Fruit fly (Drosophila melanogaster) whole organism, pupa: ENCODE results near the gene CG13407.

Experiments used
- CG15710 ChIP-seq: fragments of 200-800 bp; sonication (Bioruptor generic); optimal IDR thresholded peaks from 2 replicates; lab custom pipeline; 2018; ENCODE audit warnings: missing biosample characterization, mild to moderate bottlenecking, missing genetic modification characterization, moderate library complexity
- Pif1B ChIP-seq: fragments of 200-800 bp; sonication (Bioruptor generic); optimal IDR thresholded peaks from 3 replicates; lab custom pipeline; 2016; ENCODE audit warnings: missing biosample characterization, missing genetic modification characterization

dm6 chr3R:22136967-22137516 is 33.8 kb downstream of the CG13407 start:
- peak; percentile 49 for TF ChIP-seq CG15710 (tag; lab: Kevin White, UChicago)
- TF ChIP-seq Pif1B: no peak
